Fruit fly (Drosophila melanogaster) whole organism, adult: ENCODE measurements around the gene Sap30.

Experiments
- CG11617 ChIP-seq: fragments of 200-800 bp; sonication (Bioruptor generic); optimal IDR thresholded peaks from 2 replicates; lab custom pipeline; 2017; ENCODE audit warnings: mild to moderate bottlenecking, missing biosample characterization, missing genetic modification reagents, missing genetic modification characterization
- CG12768 ChIP-seq: fragments of 200-800 bp; sonication (Bioruptor generic); optimal IDR thresholded peaks from 2 replicates; lab custom pipeline; 2017; ENCODE audit warnings: missing biosample characterization, missing genetic modification characterization, mild to moderate bottlenecking, moderate library complexity, missing genetic modification reagents
- CG14711 ChIP-seq: fragments of 200-800 bp; sonication (Bioruptor generic); optimal IDR thresholded peaks from 2 replicates; lab custom pipeline; 2018; ENCODE audit warnings: missing biosample characterization, mild to moderate bottlenecking, missing genetic modification characterization, moderate library complexity
- CG1620 ChIP-seq: fragments of 200-800 bp; sonication (Bioruptor generic); optimal IDR thresholded peaks from 2 replicates; lab custom pipeline; 2016; ENCODE audit warnings: missing biosample characterization, missing genetic modification characterization
- CG33017 ChIP-seq: fragments of 200-800 bp; sonication (Bioruptor generic); optimal IDR thresholded peaks from 2 replicates; lab custom pipeline; 2018; ENCODE audit warnings: missing biosample characterization, mild to moderate bottlenecking, missing genetic modification characterization, moderate library complexity
- CG5204 ChIP-seq: fragments of 200-800 bp; sonication (Bioruptor generic); optimal IDR thresholded peaks from 2 replicates; lab custom pipeline; 2016; ENCODE audit warnings: missing biosample characterization, missing genetic modification characterization
- CG7045 ChIP-seq: fragments of 200-800 bp; sonication (Bioruptor generic); optimal IDR thresholded peaks from 2 replicates; lab custom pipeline; 2017; ENCODE audit warnings: missing biosample characterization, mild to moderate bottlenecking, missing genetic modification characterization
- CG7101 ChIP-seq: fragments of 200-800 bp; sonication (Bioruptor generic); optimal IDR thresholded peaks from 2 replicates; lab custom pipeline; 2018; ENCODE audit warnings: missing biosample characterization, mild to moderate bottlenecking, missing genetic modification characterization, moderate library complexity
- Clk ChIP-seq: fragments of 200-800 bp; sonication (Bioruptor generic); optimal IDR thresholded peaks from 2 replicates; lab custom pipeline; 2017; ENCODE audit warnings: missing biosample characterization, missing genetic modification characterization
- Crg-1 ChIP-seq: fragments of 200-800 bp; sonication (Bioruptor generic); optimal IDR thresholded peaks from 2 replicates; lab custom pipeline; 2016; ENCODE audit warnings: missing biosample characterization, missing genetic modification characterization
- Hr96 ChIP-seq: fragments of 200-800 bp; sonication (Bioruptor generic); optimal IDR thresholded peaks from 2 replicates; lab custom pipeline; 2016; ENCODE audit warnings: missing biosample characterization, missing genetic modification characterization
- Mnt ChIP-seq: fragments of 200-800 bp; sonication (Bioruptor generic); optimal IDR thresholded peaks from 2 replicates; lab custom pipeline; 2016; ENCODE audit warnings: missing biosample characterization, mild to moderate bottlenecking, missing genetic modification characterization
- bab1 ChIP-seq: fragments of 200-800 bp; sonication (Bioruptor generic); optimal IDR thresholded peaks from 3 replicates; lab custom pipeline; 2019; ENCODE audit warnings: missing biosample characterization, mild to moderate bottlenecking, missing genetic modification characterization, moderate library complexity
- cic ChIP-seq: fragments of 200-800 bp; sonication (Bioruptor generic); optimal IDR thresholded peaks from 2 replicates; lab custom pipeline; 2017; ENCODE audit warnings: missing biosample characterization, mild to moderate bottlenecking, missing genetic modification characterization, moderate library complexity
- cnc ChIP-seq, 2 experiments: fragments of >200 bp; optimal IDR thresholded peaks; 2 replicates each; lab custom pipeline; 2017
- kay ChIP-seq: fragments of 200-800 bp; sonication (Bioruptor generic); peaks from one replicate; lab custom pipeline; 2016; ENCODE audit warnings: missing biosample characterization, missing genetic modification characterization, borderline replicate concordance
- ovo ChIP-seq: fragments of 200-800 bp; sonication (Bioruptor generic); optimal IDR thresholded peaks from 2 replicates; lab custom pipeline; 2016; ENCODE audit warnings: missing biosample characterization, missing genetic modification characterization
- pad ChIP-seq: fragments of 200-800 bp; sonication (Bioruptor generic); optimal IDR thresholded peaks from 3 replicates; lab custom pipeline; 2017; ENCODE audit warnings: missing biosample characterization, missing genetic modification characterization, mild to moderate bottlenecking, moderate library complexity, missing genetic modification reagents
- tj ChIP-seq: fragments of 200-800 bp; sonication (Bioruptor generic); optimal IDR thresholded peaks from 3 replicates; lab custom pipeline; 2017; ENCODE audit warnings: missing biosample characterization, mild to moderate bottlenecking, missing genetic modification characterization, moderate library complexity
- toe ChIP-seq: fragments of 200-800 bp; sonication (Bioruptor generic); optimal IDR thresholded peaks from 2 replicates; lab custom pipeline; 2016; ENCODE audit warnings: missing biosample characterization, missing genetic modification characterization

Gene Sap30

dm6 chrX:16816500-16816899 lies 29.4 kb downstream of the Sap30 start:
- no peak for TF ChIP-seq CG7045 (GFP tag; lab: Kevin White, UChicago)
- no peak for TF ChIP-seq Clk
- no peak for TF ChIP-seq cic (GFP tag; lab: Kevin White, UChicago)
- no peak for TF ChIP-seq CG14711
- TF ChIP-seq pad (GFP tag; lab: Kevin White, UChicago): no peak
- no peak for TF ChIP-seq CG33017
- no peak for TF ChIP-seq bab1 (GFP tag; lab: Kevin White, UChicago)
- no peak for TF ChIP-seq CG12768 (GFP tag; lab: Kevin White, UChicago)
- no peak for TF ChIP-seq Hr96
- no peak for TF ChIP-seq kay (GFP tag; lab: Kevin White, UChicago)
- no peak for TF ChIP-seq CG5204 (GFP tag; lab: Kevin White, UChicago)
- TF ChIP-seq Mnt: no peak
- TF ChIP-seq tj (GFP tag; lab: Kevin White, UChicago): no peak
- no peak for TF ChIP-seq toe (GFP tag; lab: Kevin White, UChicago)
- TF ChIP-seq cnc (optimal IDR thresholded peaks at IDR 0.05; lab: Kevin White, UChicago): no peak
- TF ChIP-seq CG1620 (GFP tag; lab: Kevin White, UChicago): no peak
- no peak for TF ChIP-seq Crg-1 (GFP tag; lab: Kevin White, UChicago)
- TF ChIP-seq CG7101 (tag; lab: Kevin White, UChicago): no peak
- TF ChIP-seq CG11617 (GFP tag; lab: Kevin White, UChicago): no peak

- no peak for TF ChIP-seq bab1 (GFP tag; lab: Kevin White, UChicago)
- TF ChIP-seq CG33017: no peak
- no peak for TF ChIP-seq ovo
- TF ChIP-seq CG14711: no peak
Measured at dm6 chrX:16818186-16818585, 31.1 kb downstream of the Sap30 start.

- no peak for TF ChIP-seq Clk
- no peak for TF ChIP-seq CG7101 (tag; lab: Kevin White, UChicago)
- no peak for TF ChIP-seq CG33017
- no peak for TF ChIP-seq CG7045 (GFP tag; lab: Kevin White, UChicago)
- no peak for TF ChIP-seq toe (GFP tag; lab: Kevin White, UChicago)
- TF ChIP-seq tj (GFP tag; lab: Kevin White, UChicago): no peak
- no peak for TF ChIP-seq CG1620 (GFP tag; lab: Kevin White, UChicago)
- TF ChIP-seq CG12768 (GFP tag; lab: Kevin White, UChicago): no peak
- TF ChIP-seq kay (GFP tag; lab: Kevin White, UChicago): no peak
- no peak for TF ChIP-seq CG11617 (GFP tag; lab: Kevin White, UChicago)
- no peak for TF ChIP-seq cic (GFP tag; lab: Kevin White, UChicago)
- no peak for TF ChIP-seq ovo
Measured at dm6 chrX:16820665-16821064, 33.6 kb downstream of the Sap30 start.

- no peak for TF ChIP-seq kay (GFP tag; lab: Kevin White, UChicago)
- TF ChIP-seq bab1 (GFP tag; lab: Kevin White, UChicago): peak; percentile 23
Measured at dm6 chrX:16821216-16821615, 34.1 kb downstream of the Sap30 start.

- TF ChIP-seq CG7045 (GFP tag; lab: Kevin White, UChicago) (no peak), Mnt (no peak), Clk (no peak), cnc (optimal IDR thresholded peaks at IDR 0.05; lab: Kevin White, UChicago) (no peak), kay (GFP tag; lab: Kevin White, UChicago) (no peak), CG7101 (tag; lab: Kevin White, UChicago) (no peak), pad (GFP tag; lab: Kevin White, UChicago) (no peak), bab1 (GFP tag; lab: Kevin White, UChicago) (peak; percentile 2), CG14711 (peak; percentile 21), cic (GFP tag; lab: Kevin White, UChicago) (no peak), CG33017 (no peak), ovo (no peak), toe (GFP tag; lab: Kevin White, UChicago) (no peak), Hr96 (no peak), CG1620 (GFP tag; lab: Kevin White, UChicago) (no peak), tj (GFP tag; lab: Kevin White, UChicago) (no peak)
Measured at dm6 chrX:16822080-16822479, 35.0 kb downstream of the Sap30 start.

dm6 chrX:16829439-16830028 lies 42.5 kb downstream of the Sap30 start:
- no peak for TF ChIP-seq CG7045 (GFP tag; lab: Kevin White, UChicago)
- TF ChIP-seq Crg-1 (GFP tag; lab: Kevin White, UChicago): no peak
- TF ChIP-seq CG11617 (GFP tag; lab: Kevin White, UChicago): no peak
- TF ChIP-seq CG14711: peak; percentile 55
- no peak for TF ChIP-seq Hr96
- peak; percentile 8 for TF ChIP-seq cic (GFP tag; lab: Kevin White, UChicago)
- TF ChIP-seq tj (GFP tag; lab: Kevin White, UChicago): no peak

- peak; percentile 38 for TF ChIP-seq bab1 (GFP tag; lab: Kevin White, UChicago)
- peak; percentile 7 for TF ChIP-seq CG1620 (GFP tag; lab: Kevin White, UChicago)
- TF ChIP-seq tj (GFP tag; lab: Kevin White, UChicago): peak; percentile 95
- no peak for TF ChIP-seq CG7101 (tag; lab: Kevin White, UChicago)
- no peak for TF ChIP-seq toe (GFP tag; lab: Kevin White, UChicago)
Measured at dm6 chrX:16830081-16830480, 43.0 kb downstream of the Sap30 start.
